Worm (Caenorhabditis elegans) whole organism, L1 larva: ENCODE data around the gene lipl-6.

ENCODE experiments used
- aly-2 ChIP-seq: fragments of 150-350 bp; optimal IDR thresholded peaks from 2 replicates; lab custom pipeline; 2014; ENCODE audit warnings: missing biosample characterization, missing genetic modification characterization
- egl-27 ChIP-seq, 2 experiments: fragments of 150-350 bp in 1 of 2; sonication (generic microtip); optimal IDR thresholded peaks; 3 replicates each; lab custom pipeline; 2017 to 2018; ENCODE audit warnings: missing biosample characterization in 2 of 2, missing genetic modification characterization in 2 of 2, missing genetic modification reagents in 2 of 2
- lin-13 ChIP-seq: fragments of 150-350 bp; optimal IDR thresholded peaks from 2 replicates; lab custom pipeline; 2014; ENCODE audit warnings: missing biosample characterization, missing genetic modification reagents, missing genetic modification characterization
- lir-3 ChIP-seq: sonication (generic microtip); optimal IDR thresholded peaks from 2 replicates; lab custom pipeline; 2016; ENCODE audit warnings: mild to moderate bottlenecking, missing genetic modification characterization, moderate library complexity, missing compliant biosample characterization; ENCODE audit not compliant: poor library complexity
- mep-1 ChIP-seq: fragments of 150-350 bp; optimal IDR thresholded peaks from 2 replicates; lab custom pipeline; 2014; ENCODE audit warnings: missing biosample characterization, missing genetic modification characterization
- nhr-19 ChIP-seq: fragments of 200-800 bp; sonication (Bioruptor generic); conservative IDR thresholded peaks from 2 replicates; pipeline ENCODE4 v1.3.6; 2022; ENCODE audit warnings: missing genetic modification characterization, missing compliant biosample characterization

- TF ChIP-seq mep-1 (tag; lab: Kevin White, UChicago) (no peak), nhr-19 (GFP tag; lab: Robert Waterston, UW) (no peak), egl-27 (tag; optimal IDR thresholded peaks at IDR 0.05; lab: Kevin White, UChicago) (no peak), lin-13 (GFP tag; lab: Kevin White, UChicago) (no peak), aly-2 (tag; lab: Kevin White, UChicago) (no peak), lir-3 (no peak)
These were observed 49.0 kb downstream of the lipl-6 start for ce11 chrV:6885070-6885469.
